Worm (Caenorhabditis elegans): ENCODE measurements around the gene F08F8.7.

The F08F8.7 gene

ce11 chrIII:7314473-7314872 lies 32.5 kb downstream of the F08F8.7 start:
- TF ChIP-seq nhr-11 (tag; optimal IDR thresholded peaks at IDR 0.05) = no peak
- TF ChIP-seq fkh-2 (tag; optimal IDR thresholded peaks at IDR 0.05) = no peak
- TF ChIP-seq egl-27 (tag; optimal IDR thresholded peaks at IDR 0.05) = no peak
- no peak for TF ChIP-seq sea-2 (GFP tag; optimal IDR thresholded peaks at IDR 0.05)
- TF ChIP-seq nhr-28 (tag; optimal IDR thresholded peaks at IDR 0.05) = no peak
- no peak for TF ChIP-seq lsy-12 (tag; optimal IDR thresholded peaks at IDR 0.05)
- no peak for TF ChIP-seq R02D3.7 (tag; optimal IDR thresholded peaks at IDR 0.05)
- TF ChIP-seq ama-1 (optimal IDR thresholded peaks at IDR 0.05) = no peak
- no peak for TF ChIP-seq ceh-16 (tag; optimal IDR thresholded peaks at IDR 0.05)
- TF ChIP-seq aly-2 (tag; optimal IDR thresholded peaks at IDR 0.05) = no peak
- no peak for TF ChIP-seq skn-1 (tag; optimal IDR thresholded peaks at IDR 0.05)
- no peak for TF ChIP-seq lin-39 (tag; optimal IDR thresholded peaks at IDR 0.05)
- no peak for TF ChIP-seq mdl-1 (tag; optimal IDR thresholded peaks at IDR 0.05)
- no peak for TF ChIP-seq nhr-43 (tag; optimal IDR thresholded peaks at IDR 0.05; ENCODE audit: poor library complexity, severe bottlenecking)
- TF ChIP-seq nhr-12 (tag; optimal IDR thresholded peaks at IDR 0.05) = no peak
- TF ChIP-seq ceh-82 (tag; optimal IDR thresholded peaks at IDR 0.05) = no peak
- no peak for TF ChIP-seq unc-62 (GFP tag; optimal IDR thresholded peaks at IDR 0.05)
- TF ChIP-seq ZK546.5 (tag; optimal IDR thresholded peaks at IDR 0.05) = no peak
- no peak for TF ChIP-seq lin-15B (tag; optimal IDR thresholded peaks at IDR 0.05)
- TF ChIP-seq daf-12 (tag; optimal IDR thresholded peaks at IDR 0.05) = no peak

- TF ChIP-seq mdl-1 (tag; optimal IDR thresholded peaks at IDR 0.05) (no peak), zag-1 (tag; optimal IDR thresholded peaks at IDR 0.05) (no peak), elt-2 (tag; optimal IDR thresholded peaks at IDR 0.05) (no peak), tbx-2 (tag; optimal IDR thresholded peaks at IDR 0.05) (no peak), lin-15B (tag; optimal IDR thresholded peaks at IDR 0.05) (no peak), ceh-28 (tag; optimal IDR thresholded peaks at IDR 0.05) (no peak), unc-62 (GFP tag; optimal IDR thresholded peaks at IDR 0.05) (no peak), lsy-12 (tag; optimal IDR thresholded peaks at IDR 0.05) (no peak), nhr-77 (tag; optimal IDR thresholded peaks at IDR 0.05) (no peak), snpc-4 (tag; optimal IDR thresholded peaks at IDR 0.05) (no peak), nhr-28 (tag; optimal IDR thresholded peaks at IDR 0.05) (no peak), egl-5 (tag; optimal IDR thresholded peaks at IDR 0.05) (no peak)
Measured at ce11 chrIII:7310662-7311340, 36.1 kb downstream of the F08F8.7 start, which contains the start of the genes F56C9.6 and F56C9.3. TSS of gene F56C9.6 (minus strand) at chrIII:7310773. TSS of gene F56C9.3 (plus strand) at chrIII:7311290.

DNA sequence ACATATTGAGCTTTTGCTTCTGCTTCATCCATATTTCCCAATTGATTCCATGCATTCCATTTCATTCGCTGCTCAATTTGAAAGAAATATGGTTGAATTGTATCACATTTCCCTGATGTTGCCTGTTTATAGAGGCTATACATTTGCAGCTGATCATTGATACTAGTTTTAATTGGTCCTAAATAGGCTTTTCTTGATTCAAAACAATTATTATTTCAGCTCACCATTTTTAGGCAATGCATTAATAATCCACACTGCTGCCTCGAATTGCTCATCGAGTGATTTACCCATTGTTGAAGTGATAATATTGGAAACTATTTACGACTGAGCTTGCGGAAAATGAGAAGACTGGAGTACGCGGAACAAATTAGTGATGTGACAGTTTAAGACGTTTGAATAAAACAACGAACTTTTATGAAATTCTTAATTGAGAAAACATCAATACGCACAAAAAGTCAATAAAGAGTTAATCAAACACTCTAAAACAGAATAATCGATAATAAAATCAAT lies 38.3 kb downstream of the F08F8.7 start, which contains the start of gene acbp-4:
acbp-4 (minus strand) TSS at position 510 of the 510 bp plus-strand sequence.
- peak; percentile 32 for TF ChIP-seq ceh-28 (tag; optimal IDR thresholded peaks at IDR 0.05)
- TF ChIP-seq ama-1 (optimal IDR thresholded peaks at IDR 0.05) = no peak

- TF ChIP-seq nhr-23 (tag; optimal IDR thresholded peaks at IDR 0.05) = peak; percentile 33
- TF ChIP-seq ama-1 (optimal IDR thresholded peaks at IDR 0.05) = no peak
- no peak for TF ChIP-seq nhr-237 (tag; optimal IDR thresholded peaks at IDR 0.05)
- TF ChIP-seq nhr-43 (tag; optimal IDR thresholded peaks at IDR 0.05; ENCODE audit: poor library complexity, severe bottlenecking) = peak; percentile 43
- TF ChIP-seq lin-39 (tag; optimal IDR thresholded peaks at IDR 0.05) = no peak
- no peak for TF ChIP-seq eor-1 (tag; optimal IDR thresholded peaks at IDR 0.05)
- TF ChIP-seq nhr-25 (tag; optimal IDR thresholded peaks at IDR 0.05) = peak; percentile 30
- TF ChIP-seq egl-5 (tag; optimal IDR thresholded peaks at IDR 0.05) = no peak
- TF ChIP-seq mdl-1 (tag; optimal IDR thresholded peaks at IDR 0.05) = no peak
- peak in 1 of 3 experiments; percentile 13 for TF ChIP-seq elt-3 (tag; optimal IDR thresholded peaks at IDR 0.05)
- TF ChIP-seq nhr-76 (tag; optimal IDR thresholded peaks at IDR 0.05) = no peak
- TF ChIP-seq hmg-11 (tag; optimal IDR thresholded peaks at IDR 0.05) = no peak
- TF ChIP-seq zag-1 (tag; optimal IDR thresholded peaks at IDR 0.05) = no peak
- no peak for TF ChIP-seq ceh-9 (tag; optimal IDR thresholded peaks at IDR 0.05)
- no peak for TF ChIP-seq elt-2 (tag; optimal IDR thresholded peaks at IDR 0.05)
- no peak for TF ChIP-seq lsy-12 (tag; optimal IDR thresholded peaks at IDR 0.05)
- TF ChIP-seq skn-1 (tag; optimal IDR thresholded peaks at IDR 0.05) = no peak
- no peak for TF ChIP-seq nhr-12 (tag; optimal IDR thresholded peaks at IDR 0.05)
- no peak for TF ChIP-seq pha-4 (tag; optimal IDR thresholded peaks at IDR 0.05)
Measured at ce11 chrIII:7305649-7305977, 41.3 kb downstream of the F08F8.7 start.
